Fruit fly (Drosophila melanogaster) whole organism, embryonic: ENCODE results near the gene Csp.

Source experiments
- CG17612 ChIP-seq: fragments of 200-800 bp; sonication (Bioruptor generic); IDR thresholded peaks from 2 replicates; pipeline ENCODE4 v1.3.6; 2022; ENCODE audit warnings: missing biosample characterization, missing genetic modification characterization
- CG4328 ChIP-seq: fragments of 200-800 bp; sonication (Bioruptor generic); optimal IDR thresholded peaks from 3 replicates; lab custom pipeline; 2017; ENCODE audit warnings: missing biosample characterization, missing genetic modification reagents, missing genetic modification characterization
- CG4820 ChIP-seq: fragments of 200-800 bp; sonication (Bioruptor generic); optimal IDR thresholded peaks from 3 replicates; lab custom pipeline; 2016; ENCODE audit warnings: missing biosample characterization, missing genetic modification characterization
- Kr ChIP-seq: fragments of 200-800 bp; sonication (Bioruptor generic); optimal IDR thresholded peaks from 2 replicates; lab custom pipeline; 2017; ENCODE audit warnings: missing biosample characterization, mild to moderate bottlenecking, missing genetic modification characterization
- Sin3A ChIP-seq: fragments of >200 bp; optimal IDR thresholded peaks from 2 replicates; lab custom pipeline; 2018
- caup ChIP-seq: fragments of 200-800 bp; sonication (Bioruptor generic); optimal IDR thresholded peaks from 3 replicates; lab custom pipeline; 2017; ENCODE audit warnings: missing biosample characterization, mild to moderate bottlenecking, missing genetic modification characterization, moderate library complexity; ENCODE audit not compliant: severe bottlenecking
- sens ChIP-seq: fragments of 200-800 bp; sonication (Bioruptor generic); peaks from one replicate; lab custom pipeline; 2016; ENCODE audit warnings: missing biosample characterization, missing genetic modification characterization
- wdn ChIP-seq: fragments of 200-800 bp; sonication (Bioruptor generic); IDR thresholded peaks from 2 replicates; pipeline ENCODE4 v1.3.6; 2022; ENCODE audit warnings: missing biosample characterization, missing genetic modification characterization

- TF ChIP-seq CG4328 (GFP tag; lab: Kevin White, UChicago): peak; percentile 81
- TF ChIP-seq sens (GFP tag; lab: Kevin White, UChicago): peak; percentile 98
- TF ChIP-seq Kr (GFP tag; lab: Kevin White, UChicago): no peak
- TF ChIP-seq CG17612 (GFP tag; lab: Robert Waterston, UW): 0 out of 2 replicates have a peak, but pooled peaks have one; percentile 56
- TF ChIP-seq CG4820: peak; percentile 94
- no peak for TF ChIP-seq Sin3A (lab: Kevin White, UChicago)
- TF ChIP-seq wdn (GFP tag; lab: Robert Waterston, UW): peak; percentile 71
- TF ChIP-seq caup: peak; percentile 89
These were observed 21.0 kb downstream of the Csp start, which contains the start of the genes Hem and IleRS for dm6 chr3L:22287994-22288766.
